Fruit fly (Drosophila melanogaster) whole organism, prepupa: ENCODE results near the gene CG31751.

Experiments used
- CG16779 ChIP-seq: fragments of 200-800 bp; sonication (Bioruptor generic); optimal IDR thresholded peaks from 3 replicates; lab custom pipeline; 2017; ENCODE audit warnings: missing biosample characterization, mild to moderate bottlenecking, missing genetic modification characterization
- CG9139 ChIP-seq: fragments of 200-800 bp; sonication (Bioruptor generic); optimal IDR thresholded peaks from 3 replicates; lab custom pipeline; 2017; ENCODE audit warnings: missing biosample characterization, mild to moderate bottlenecking, missing genetic modification characterization
- Eip93F ChIP-seq: fragments of 200-800 bp; sonication (Bioruptor generic); optimal IDR thresholded peaks from 2 replicates; lab custom pipeline; 2016; ENCODE audit warnings: missing biosample characterization, mild to moderate bottlenecking, missing genetic modification characterization
- Lpt ChIP-seq: fragments of 200-800 bp; sonication (Bioruptor generic); optimal IDR thresholded peaks from 3 replicates; lab custom pipeline; 2016; ENCODE audit warnings: missing biosample characterization, missing genetic modification characterization
- Met ChIP-seq: fragments of 200-800 bp; sonication (Bioruptor generic); optimal IDR thresholded peaks from 3 replicates; lab custom pipeline; 2016; ENCODE audit warnings: missing biosample characterization, missing genetic modification characterization
- Smox ChIP-seq: fragments of 200-800 bp; sonication (Bioruptor generic); optimal IDR thresholded peaks from 3 replicates; lab custom pipeline; 2016; ENCODE audit warnings: missing biosample characterization, missing genetic modification characterization
- Sox102F ChIP-seq: fragments of 200-800 bp; sonication (Bioruptor generic); optimal IDR thresholded peaks from 2 replicates; lab custom pipeline; 2016; ENCODE audit warnings: missing biosample characterization, mild to moderate bottlenecking, missing genetic modification characterization
- pdm3 ChIP-seq: fragments of 200-800 bp; sonication (Bioruptor generic); optimal IDR thresholded peaks from 3 replicates; lab custom pipeline; 2016; ENCODE audit warnings: missing biosample characterization, missing genetic modification characterization
- salr ChIP-seq, 2 experiments: fragments of 200-800 bp; sonication (Bioruptor generic); optimal IDR thresholded peaks; 3 replicates each; lab custom pipeline; 2016 to 2018; ENCODE audit warnings: missing biosample characterization in 2 of 2, missing genetic modification characterization in 2 of 2, mild to moderate bottlenecking in 1 of 2
- vri ChIP-seq: fragments of 200-800 bp; sonication (Bioruptor generic); optimal IDR thresholded peaks from 3 replicates; lab custom pipeline; 2016; ENCODE audit warnings: missing biosample characterization, mild to moderate bottlenecking, missing genetic modification characterization

dm6 chr2L:18695404-18695804, 18.4 kb downstream of the CG31751 start, which contains the start of the genes CG10383 and CG10338:
- no peak for TF ChIP-seq CG9139 (GFP tag; lab: Kevin White, UChicago)
- TF ChIP-seq Met = peak; percentile 90
- TF ChIP-seq CG16779 (tag; lab: Kevin White, UChicago) = peak; percentile 47
- TF ChIP-seq pdm3 (GFP tag; lab: Kevin White, UChicago) = no peak
- peak; percentile 90 for TF ChIP-seq Smox (GFP tag; lab: Kevin White, UChicago)
- peak; percentile 57 to 64 for TF ChIP-seq salr (GFP tag; optimal IDR thresholded peaks at IDR 0.05; lab: Kevin White, UChicago)
- TF ChIP-seq Lpt (GFP tag; lab: Kevin White, UChicago) = peak; percentile 82
- TF ChIP-seq Sox102F (GFP tag; lab: Kevin White, UChicago) = peak; percentile 85
- TF ChIP-seq vri = peak; percentile 75
- TF ChIP-seq Eip93F (GFP tag; lab: Kevin White, UChicago) = peak; percentile 89
